Fruit fly (Drosophila melanogaster): Measurements from ENCODE around the gene Arr2.
A peak's percentile ranks its signal among the peaks of the same experiment; 100 is the strongest.

Gene Arr2

DNA sequence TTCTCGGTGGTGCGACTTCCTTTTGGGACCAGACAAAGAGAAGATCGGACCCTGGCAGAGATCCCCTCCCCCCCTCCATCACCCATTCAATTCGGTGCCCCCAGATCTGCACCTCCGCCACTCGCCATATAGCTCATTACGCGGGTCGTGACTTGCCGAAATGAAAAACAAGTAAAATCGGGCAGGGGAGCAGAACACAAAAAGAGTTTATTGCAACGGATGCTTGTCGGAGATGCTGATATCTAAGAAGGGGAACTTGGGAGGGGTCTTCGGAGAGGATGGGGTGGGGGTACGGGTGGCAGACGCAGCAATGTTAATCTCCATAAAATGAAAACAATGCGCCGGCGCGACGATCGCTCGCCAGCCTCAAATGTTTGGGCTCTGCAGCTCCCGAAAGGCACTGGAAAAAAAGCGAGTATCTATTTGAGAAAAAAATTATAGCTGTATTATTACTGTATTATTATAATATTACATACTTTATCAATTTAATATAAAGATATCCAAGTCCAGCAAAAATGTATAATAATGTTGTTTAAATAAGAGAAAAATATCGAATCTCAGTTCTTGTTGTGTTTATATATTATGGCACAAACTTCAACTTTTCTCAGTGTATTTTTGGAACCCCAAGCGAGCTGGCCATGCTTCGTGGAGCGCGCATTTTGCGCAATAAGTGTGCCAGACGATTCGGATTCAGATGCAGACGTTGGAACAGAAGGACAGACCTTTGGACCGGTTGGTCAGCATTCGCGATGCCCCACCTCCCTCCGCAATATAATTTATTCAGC is 19.3 kb upstream of the Arr2 start (continued):
- peak; percentile 15 for TF ChIP-seq fd96Cb (tag; optimal IDR thresholded peaks at IDR 0.05)
- TF ChIP-seq CG16779 (GFP tag; IDR thresholded peaks at IDR 0.05): no peak
- TF ChIP-seq Meics (GFP tag; optimal IDR thresholded peaks at IDR 0.05): no peak
- TF ChIP-seq Tbp (GFP tag; optimal IDR thresholded peaks at IDR 0.05): no peak
- TF ChIP-seq Sry-δ (GFP tag; optimal IDR thresholded peaks at IDR 0.05): no peak
- no peak for TF ChIP-seq CG7928 (GFP tag; optimal IDR thresholded peaks at IDR 0.05)
- TF ChIP-seq CG1647 (GFP tag; optimal IDR thresholded peaks at IDR 0.05): no peak
- TF ChIP-seq CG2199 (GFP tag; IDR thresholded peaks at IDR 0.05): no peak
- TF ChIP-seq CG7839 (tag; optimal IDR thresholded peaks at IDR 0.05): peak; percentile 53
- TF ChIP-seq Deaf1 (tag; optimal IDR thresholded peaks at IDR 0.05): peak; percentile 27
- TF ChIP-seq sens-2 (GFP tag; IDR thresholded peaks at IDR 0.05): no peak
- TF ChIP-seq ERR (GFP tag; optimal IDR thresholded peaks at IDR 0.05): no peak
- no peak for TF ChIP-seq lilli (GFP tag; optimal IDR thresholded peaks at IDR 0.05)
- no peak for TF ChIP-seq CG17612 (GFP tag; IDR thresholded peaks at IDR 0.05)
- TF ChIP-seq ara (GFP tag; IDR thresholded peaks at IDR 0.05): peak; percentile 63; the same call in 1 of the 2 replicates
- TF ChIP-seq eve (GFP tag; optimal IDR thresholded peaks at IDR 0.05): no peak
- TF ChIP-seq tgo (GFP tag; IDR thresholded peaks at IDR 0.05): peak; percentile 48; the same call in 2 of the 3 replicates
- TF ChIP-seq pan (optimal IDR thresholded peaks at IDR 0.05): no peak
- TF ChIP-seq pan (GFP tag; optimal IDR thresholded peaks at IDR 0.05 in 1 of 2, IDR thresholded peaks at IDR 0.05 in 1 of 2): peak in 1 of 2 experiments; percentile 37
- no peak for TF ChIP-seq CG10543 (GFP tag; optimal IDR thresholded peaks at IDR 0.05)
- no peak for TF ChIP-seq CG6765 (GFP tag; optimal IDR thresholded peaks at IDR 0.05)
- TF ChIP-seq disco-r (GFP tag; optimal IDR thresholded peaks at IDR 0.05): no peak
- TF ChIP-seq Stat92E (GFP tag; optimal IDR thresholded peaks at IDR 0.05): no peak
- TF ChIP-seq HHEX (GFP tag; optimal IDR thresholded peaks at IDR 0.05): no peak
- no peak for TF ChIP-seq sim (GFP tag; IDR thresholded peaks at IDR 0.05)
- TF ChIP-seq CG18764 (GFP tag; optimal IDR thresholded peaks at IDR 0.05): no peak
- TF ChIP-seq en (GFP tag; optimal IDR thresholded peaks at IDR 0.05): no peak
- no peak for TF ChIP-seq CG3995 (GFP tag; optimal IDR thresholded peaks at IDR 0.05)
- TF ChIP-seq abd-A (tag; optimal IDR thresholded peaks at IDR 0.05): no peak
- TF ChIP-seq Bteb2 (GFP tag; optimal IDR thresholded peaks at IDR 0.05): no peak
- no peak for TF ChIP-seq gt (GFP tag; IDR thresholded peaks at IDR 0.05)
- peak; percentile 39 for TF ChIP-seq CG15269 (tag; optimal IDR thresholded peaks at IDR 0.05)
- no peak for TF ChIP-seq CG1792 (GFP tag; optimal IDR thresholded peaks at IDR 0.05)
- no peak for TF ChIP-seq tna (GFP tag; IDR thresholded peaks at IDR 0.05; ENCODE audit: partially characterized antibody)
- TF ChIP-seq HmgD (GFP tag; optimal IDR thresholded peaks at IDR 0.05): no peak
- TF ChIP-seq Rfx (GFP tag; IDR thresholded peaks at IDR 0.05): no peak
- TF ChIP-seq lab (GFP tag; optimal IDR thresholded peaks at IDR 0.05): no peak
- peak; percentile 62 to 69 for TF ChIP-seq bsh (GFP tag; optimal IDR thresholded peaks at IDR 0.05)
- peak; percentile 21 for TF ChIP-seq CG7556 (GFP tag; optimal IDR thresholded peaks at IDR 0.05)
- no peak for TF ChIP-seq shn (GFP tag; optimal IDR thresholded peaks at IDR 0.05)
- TF ChIP-seq Hr3 (GFP tag; optimal IDR thresholded peaks at IDR 0.05): no peak
- no peak for TF ChIP-seq aop (GFP tag; IDR thresholded peaks at IDR 0.05)
- TF ChIP-seq CG9437 (GFP tag; optimal IDR thresholded peaks at IDR 0.05): no peak
- TF ChIP-seq CG6272 (GFP tag; IDR thresholded peaks at IDR 0.05): no peak
- no peak for TF ChIP-seq CG12942 (GFP tag; optimal IDR thresholded peaks at IDR 0.05)
- TF ChIP-seq Adf1 (GFP tag; IDR thresholded peaks at IDR 0.05): no peak
- no peak for TF ChIP-seq C15 (GFP tag; IDR thresholded peaks at IDR 0.05)
- TF ChIP-seq Six4 (GFP tag; optimal IDR thresholded peaks at IDR 0.05): no peak
- no peak for TF ChIP-seq CG13123 (GFP tag; optimal IDR thresholded peaks at IDR 0.05)
- TF ChIP-seq CG12104 (GFP tag; optimal IDR thresholded peaks at IDR 0.05): no peak
- TF ChIP-seq CG7786 (GFP tag; optimal IDR thresholded peaks at IDR 0.05): no peak

Measured in whole organism, embryonic.